Worm (Caenorhabditis elegans): Measurements from ENCODE around the gene tag-151.

Gene tag-151

ce11 chrII:4674188-4674587 lies 35.9 kb upstream of the tag-151 start:
- TF ChIP-seq snpc-4 (tag; optimal IDR thresholded peaks at IDR 0.05) = no peak
- TF ChIP-seq blmp-1 (tag; optimal IDR thresholded peaks at IDR 0.05; ENCODE audit: insufficient read depth) = no peak
- no peak for TF ChIP-seq unc-39 (tag; optimal IDR thresholded peaks at IDR 0.05)
- TF ChIP-seq fos-1 (tag; optimal IDR thresholded peaks at IDR 0.05) = peak; percentile 96
- no peak for TF ChIP-seq sma-3 (GFP tag; optimal IDR thresholded peaks at IDR 0.05)
- peak; percentile 77 for TF ChIP-seq sma-9 (GFP tag; optimal IDR thresholded peaks at IDR 0.05)
- TF ChIP-seq sma-9 (tag; optimal IDR thresholded peaks at IDR 0.05) = no peak

ce11 chrII:4675481-4675880 lies 34.6 kb upstream of the tag-151 start, which contains the start of gene T05A7.3:
Gene T05A7.3, plus strand, starts transcription at chrII:4675781.
- TF ChIP-seq unc-39 (tag; optimal IDR thresholded peaks at IDR 0.05) (no peak), elt-3 (tag; optimal IDR thresholded peaks at IDR 0.05) (no peak), zag-1 (tag; optimal IDR thresholded peaks at IDR 0.05) (no peak), ZK546.5 (tag; optimal IDR thresholded peaks at IDR 0.05) (no peak), sem-4 (tag; optimal IDR thresholded peaks at IDR 0.05) (no peak), ztf-11 (tag; optimal IDR thresholded peaks at IDR 0.05) (no peak)

- no peak for TF ChIP-seq mdl-1 (tag; optimal IDR thresholded peaks at IDR 0.05)
- peak; percentile 39 for TF ChIP-seq nhr-129 (tag; optimal IDR thresholded peaks at IDR 0.05)
- TF ChIP-seq unc-55 (GFP tag; optimal IDR thresholded peaks at IDR 0.05) = no peak
Observed at ce11 chrII:4676241-4676640, 33.8 kb upstream of the tag-151 start.

DNA sequence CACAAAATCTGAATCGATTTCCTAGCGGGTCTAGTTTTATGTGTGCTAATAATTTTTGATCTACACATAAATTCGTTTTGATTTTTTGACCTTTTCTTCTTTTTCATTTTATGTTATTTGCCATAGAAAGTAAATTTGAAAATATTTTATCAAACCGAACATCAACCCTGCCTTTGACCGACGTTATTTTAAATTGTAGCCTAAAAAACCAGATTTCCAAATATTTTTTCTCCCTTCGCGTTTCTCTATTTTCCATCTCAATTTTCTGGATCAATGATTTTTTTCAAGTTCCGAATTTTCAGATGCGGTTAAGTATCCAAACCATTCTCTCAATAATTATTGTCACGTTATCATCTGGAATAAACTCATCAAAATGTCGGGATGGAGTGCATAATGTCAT lies 32.2 kb upstream of the tag-151 start, which contains the start of gene T05A7.1:
T05A7.1 (plus strand) TSS at position 301 of the 400 bp plus-strand sequence.
- TF ChIP-seq ceh-82 (tag; optimal IDR thresholded peaks at IDR 0.05) (no peak), unc-39 (tag; optimal IDR thresholded peaks at IDR 0.05) (no peak), nhr-11 (tag; optimal IDR thresholded peaks at IDR 0.05) (no peak), crh-2 (tag; optimal IDR thresholded peaks at IDR 0.05) (no peak), peb-1 (tag; optimal IDR thresholded peaks at IDR 0.05) (no peak), R02D3.7 (tag; optimal IDR thresholded peaks at IDR 0.05) (no peak), sma-9 (GFP tag; optimal IDR thresholded peaks at IDR 0.05) (no peak), sma-9 (tag; optimal IDR thresholded peaks at IDR 0.05) (no peak), ZK546.5 (tag; optimal IDR thresholded peaks at IDR 0.05) (no peak), C34F6.9 (tag; optimal IDR thresholded peaks at IDR 0.05) (no peak), elt-3 (tag; optimal IDR thresholded peaks at IDR 0.05) (no peak)

DNA sequence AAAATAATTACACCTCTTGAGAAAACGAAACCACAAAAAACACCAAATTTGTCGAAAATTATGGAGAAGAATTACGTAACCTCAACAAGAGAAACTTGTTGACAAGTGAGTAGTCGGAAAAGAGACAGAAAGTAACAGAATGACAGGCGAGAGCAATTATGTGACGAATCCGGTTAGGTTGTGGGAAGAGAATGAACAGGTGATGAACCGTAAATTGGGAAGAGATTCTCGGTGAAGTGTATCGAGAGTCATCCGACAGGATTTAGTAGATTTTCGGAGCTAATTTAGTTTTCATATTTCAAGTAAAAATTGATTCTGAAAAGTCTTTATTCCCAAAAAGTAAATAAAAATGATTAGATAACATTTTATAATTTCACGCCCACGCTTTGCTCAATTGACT lies 28.7 kb upstream of the tag-151 start, which contains the start of gene T05A7.7:
T05A7.7 (minus strand) TSS at position 101 of the 400 bp plus-strand sequence.
- no peak for TF ChIP-seq unc-55 (GFP tag; optimal IDR thresholded peaks at IDR 0.05)
- no peak for TF ChIP-seq fos-1 (tag; optimal IDR thresholded peaks at IDR 0.05)
- TF ChIP-seq alr-1 (tag; optimal IDR thresholded peaks at IDR 0.05) = no peak
- no peak for TF ChIP-seq zag-1 (tag; optimal IDR thresholded peaks at IDR 0.05)
- no peak for TF ChIP-seq unc-62 (GFP tag; optimal IDR thresholded peaks at IDR 0.05)
- TF ChIP-seq nhr-21 (tag; optimal IDR thresholded peaks at IDR 0.05) = no peak
- TF ChIP-seq lsy-2 (tag; optimal IDR thresholded peaks at IDR 0.05) = no peak
- no peak for TF ChIP-seq nhr-237 (tag; optimal IDR thresholded peaks at IDR 0.05)
- TF ChIP-seq ztf-4 (tag; optimal IDR thresholded peaks at IDR 0.05) = no peak
- no peak for TF ChIP-seq Y55F3AM.14 (GFP tag; optimal IDR thresholded peaks at IDR 0.05)
- TF ChIP-seq nhr-12 (tag; optimal IDR thresholded peaks at IDR 0.05) = no peak
- no peak for TF ChIP-seq peb-1 (tag; optimal IDR thresholded peaks at IDR 0.05)
- no peak for TF ChIP-seq lin-39 (tag; optimal IDR thresholded peaks at IDR 0.05)
- no peak for TF ChIP-seq nhr-25 (tag; optimal IDR thresholded peaks at IDR 0.05)
- TF ChIP-seq F13H6.1 (tag; optimal IDR thresholded peaks at IDR 0.05) = no peak
- TF ChIP-seq nhr-129 (tag; optimal IDR thresholded peaks at IDR 0.05) = no peak

ce11 chrII:4683693-4684092 lies 26.4 kb upstream of the tag-151 start, which contains the start of gene sre-40:
Gene sre-40, minus strand, starts transcription at chrII:4683793.
- TF ChIP-seq skn-1 (tag; optimal IDR thresholded peaks at IDR 0.05) (no peak), ztf-1 (GFP tag; conservative IDR thresholded peaks at IDR 0.05) (no peak), dmd-4 (tag; optimal IDR thresholded peaks at IDR 0.05) (no peak), nhr-21 (tag; optimal IDR thresholded peaks at IDR 0.05) (no peak), ztf-4 (tag; optimal IDR thresholded peaks at IDR 0.05) (no peak), sma-9 (GFP tag; optimal IDR thresholded peaks at IDR 0.05) (no peak), sma-9 (tag; optimal IDR thresholded peaks at IDR 0.05) (no peak), unc-55 (GFP tag; optimal IDR thresholded peaks at IDR 0.05) (no peak), snpc-4 (tag; optimal IDR thresholded peaks at IDR 0.05) (no peak), alr-1 (tag; optimal IDR thresholded peaks at IDR 0.05) (no peak), nhr-129 (tag; optimal IDR thresholded peaks at IDR 0.05) (no peak), nhr-6 (tag; optimal IDR thresholded peaks at IDR 0.05) (no peak)

Data from whole organism, L2 larva.